Worm (Caenorhabditis elegans) whole organism, L3 larva: Measurements from ENCODE around the gene rmh-2.

Experiments
- ZK546.5 ChIP-seq: sonication (generic microtip); optimal IDR thresholded peaks from 2 replicates; lab custom pipeline; 2017; ENCODE audit warnings: missing biosample characterization, missing genetic modification characterization
- lsy-12 ChIP-seq: sonication (generic microtip); optimal IDR thresholded peaks from 2 replicates; lab custom pipeline; 2016; ENCODE audit warnings: mild to moderate bottlenecking, missing genetic modification characterization, missing compliant biosample characterization
- nhr-237 ChIP-seq: fragments of 150-350 bp; optimal IDR thresholded peaks from 2 replicates; lab custom pipeline; 2014; ENCODE audit warnings: missing biosample characterization, missing genetic modification characterization
- pha-4 ChIP-seq: fragments of 150-350 bp; optimal IDR thresholded peaks from 2 replicates; lab custom pipeline; 2014; ENCODE audit warnings: missing biosample characterization, missing genetic modification reagents, missing genetic modification characterization
- skn-1 ChIP-seq: fragments of 150-350 bp; optimal IDR thresholded peaks from 2 replicates; lab custom pipeline; 2014; ENCODE audit warnings: missing biosample characterization, missing genetic modification characterization

- no peak for TF ChIP-seq ZK546.5 (tag; lab: Kevin White, UChicago)
- no peak for TF ChIP-seq pha-4 (tag; lab: Kevin White, UChicago)
- no peak for TF ChIP-seq nhr-237 (tag; lab: Kevin White, UChicago)
- TF ChIP-seq skn-1 (tag; lab: Kevin White, UChicago), result no peak
- no peak for TF ChIP-seq lsy-12 (tag; lab: Kevin White, UChicago)
Observed at ce11 chrV:9937435-9937834, 6.9 kb upstream of the rmh-2 start, which contains the start of gene srj-33.
